Fruit fly (Drosophila melanogaster) Kc167 (cell line): ENCODE data around the gene ND-39.

Source experiments
- Myc ChIP-seq: fragments of >200 bp; optimal IDR thresholded peaks from 2 replicates; lab custom pipeline; 2017; ENCODE audit warnings: missing external identifiers
- Sin3A ChIP-seq: fragments of >200 bp; optimal IDR thresholded peaks from 2 replicates; lab custom pipeline; 2018; ENCODE audit warnings: missing external identifiers
- h ChIP-seq: fragments of >200 bp; optimal IDR thresholded peaks from 3 replicates; lab custom pipeline; 2018; ENCODE audit warnings: missing external identifiers
- insv ChIP-seq: fragments of >200 bp; optimal IDR thresholded peaks from 3 replicates; lab custom pipeline; 2018; ENCODE audit warnings: missing external identifiers
- psq ChIP-seq: fragments of >200 bp; optimal IDR thresholded peaks from 2 replicates; lab custom pipeline; 2017; ENCODE audit warnings: missing external identifiers
- ttk ChIP-seq: sonication (Bioruptor generic); optimal IDR thresholded peaks from 2 replicates; lab custom pipeline; 2017; ENCODE audit warnings: missing external identifiers

dm6 chr3L:20536919-20537318 lies 45.0 kb downstream of the ND-39 start:
- TF ChIP-seq Myc (lab: Kevin White, UChicago): no peak
- no peak for TF ChIP-seq psq (lab: Kevin White, UChicago)
- TF ChIP-seq ttk: no peak
- no peak for TF ChIP-seq insv
- no peak for TF ChIP-seq h
- TF ChIP-seq Sin3A (lab: Kevin White, UChicago): no peak
